Fruit fly (Drosophila melanogaster) whole organism, embryonic: ENCODE measurements around the gene CG34056.

Source experiments
- BtbVII ChIP-seq: fragments of 200-800 bp; sonication (Bioruptor generic); optimal IDR thresholded peaks from 3 replicates; lab custom pipeline; 2017; ENCODE audit warnings: missing biosample characterization, mild to moderate bottlenecking, missing genetic modification characterization
- CG13123 ChIP-seq: fragments of 200-800 bp; sonication (Bioruptor generic); optimal IDR thresholded peaks from 2 replicates; lab custom pipeline; 2016; ENCODE audit warnings: missing biosample characterization, missing genetic modification characterization
- CG13296 ChIP-seq: fragments of 200-800 bp; sonication (Bioruptor generic); optimal IDR thresholded peaks from 3 replicates; lab custom pipeline; 2018; ENCODE audit warnings: missing biosample characterization, mild to moderate bottlenecking, missing genetic modification characterization
- D19A ChIP-seq: fragments of 200-800 bp; optimal IDR thresholded peaks from 3 replicates; lab custom pipeline; 2019; ENCODE audit warnings: missing biosample characterization, mild to moderate bottlenecking, missing genetic modification characterization, moderate library complexity
- Eip74EF ChIP-seq, 2 experiments: fragments of 200-800 bp in 1 of 2; fragments of >200 bp in 1 of 2; sonication (Bioruptor generic) in 1 of 2; optimal IDR thresholded peaks; 2 replicates each; lab custom pipeline; 2017 to 2019; ENCODE audit warnings: missing biosample characterization in 2 of 2, missing genetic modification characterization in 2 of 2, mild to moderate bottlenecking in 1 of 2, moderate library complexity in 1 of 2
- Hr3 ChIP-seq: fragments of 200-800 bp; sonication (Bioruptor generic); optimal IDR thresholded peaks from 3 replicates; lab custom pipeline; 2016; ENCODE audit warnings: missing biosample characterization, missing genetic modification characterization
- Sin3A ChIP-seq: fragments of >200 bp; optimal IDR thresholded peaks from 2 replicates; lab custom pipeline; 2018
- al ChIP-seq: fragments of 200-800 bp; sonication (Bioruptor generic); IDR thresholded peaks from 2 replicates; pipeline ENCODE4 v1.3.6; 2022; ENCODE audit warnings: missing biosample characterization, missing genetic modification characterization
- gt ChIP-seq: fragments of 200-800 bp; sonication (Bioruptor generic); IDR thresholded peaks from 2 replicates; pipeline ENCODE4 v1.3.6; 2022; ENCODE audit warnings: missing biosample characterization, missing genetic modification characterization

- TF ChIP-seq Sin3A (no peak), Hr3 (GFP tag; lab: Kevin White, UChicago) (no peak), CG13123 (no peak), BtbVII (GFP tag; lab: Kevin White, UChicago) (no peak), D19A (tag; lab: Kevin White, UChicago) (peak; percentile 40), gt (GFP tag; lab: Robert Waterston, UW) (no peak), Eip74EF (GFP tag; optimal IDR thresholded peaks at IDR 0.05; lab: Kevin White, UChicago) (no peak), CG13296 (GFP tag; lab: Kevin White, UChicago) (no peak), al (no peak)
Observed at dm6 chr3L:882236-882891, 13.4 kb upstream of the CG34056 start.
